Worm (Caenorhabditis elegans): ENCODE results near the gene F46C5.9.

The F46C5.9 gene

ce11 chrII:8814231-8814630 lies 3.7 kb upstream of the F46C5.9 start:
- TF ChIP-seq nhr-111 (GFP tag; optimal IDR thresholded peaks at IDR 0.05): no peak
- peak; percentile 94 for TF ChIP-seq nhr-28 (tag; optimal IDR thresholded peaks at IDR 0.05)
- peak; percentile 99 for TF ChIP-seq aha-1 (tag)
- TF ChIP-seq egl-43 (GFP tag; IDR thresholded peaks at IDR 0.05): no peak
- no peak for TF ChIP-seq saeg-2 (GFP tag; IDR thresholded peaks at IDR 0.05)

DNA sequence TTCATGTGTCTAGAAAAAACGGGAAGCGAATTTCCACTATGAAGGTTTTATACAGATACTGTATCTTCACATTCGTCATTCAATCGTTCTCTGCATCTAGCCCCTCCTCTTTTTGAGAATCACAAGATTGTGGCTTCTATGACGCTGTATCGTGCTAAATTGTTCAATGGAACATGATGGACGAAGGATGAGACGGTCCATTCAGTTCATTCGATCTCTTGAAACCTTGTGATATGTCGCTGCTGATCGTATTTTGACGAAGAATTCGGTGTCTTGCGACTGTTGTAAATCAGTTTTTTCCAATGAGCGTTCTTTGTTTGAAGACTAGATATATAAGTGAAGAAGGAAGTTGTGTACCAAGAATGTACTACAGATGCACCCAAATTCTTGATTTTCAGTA lies 3.1 kb upstream of the F46C5.9 start:
- peak; percentile 29 for TF ChIP-seq mes-2 (tag; optimal IDR thresholded peaks at IDR 0.05; ENCODE audit: poor library complexity, severe bottlenecking)
- TF ChIP-seq daf-8 (GFP tag; IDR thresholded peaks at IDR 0.05): no peak
- peak; percentile 7 to 50 for TF ChIP-seq lsy-2 (tag; optimal IDR thresholded peaks at IDR 0.05)
- TF ChIP-seq nhr-10 (tag; optimal IDR thresholded peaks at IDR 0.05): peak; percentile 86
- peak; percentile 18 for TF ChIP-seq nhr-11 (tag; optimal IDR thresholded peaks at IDR 0.05)
- TF ChIP-seq daf-12 (tag; optimal IDR thresholded peaks at IDR 0.05): no peak
- TF ChIP-seq nhr-48 (tag; optimal IDR thresholded peaks at IDR 0.05): peak; percentile 97
- TF ChIP-seq nhr-102 (tag; optimal IDR thresholded peaks at IDR 0.05): no peak
- TF ChIP-seq ceh-20 (GFP tag; IDR thresholded peaks at IDR 0.05): 0 out of 2 replicates have a peak, but pooled peaks have one; percentile 21
- no peak for TF ChIP-seq attf-4 (tag; optimal IDR thresholded peaks at IDR 0.05)
- no peak for TF ChIP-seq zfp-3 (GFP tag; conservative IDR thresholded peaks at IDR 0.05)
- TF ChIP-seq hlh-11 (tag; optimal IDR thresholded peaks at IDR 0.05): peak; percentile 88
- peak in 1 of 2 experiments; percentile 100 for TF ChIP-seq unc-62 (GFP tag; optimal IDR thresholded peaks at IDR 0.05 in 1 of 2)
- no peak for TF ChIP-seq unc-62 (tag; optimal IDR thresholded peaks at IDR 0.05)
- peak; percentile 40 for TF ChIP-seq cey-2 (tag; optimal IDR thresholded peaks at IDR 0.05; ENCODE audit: borderline replicate concordance, insufficient read depth)
- peak; percentile 92 for TF ChIP-seq aha-1 (tag)
- peak in 1 of 2 experiments; percentile 79 for TF ChIP-seq mdl-1 (tag; optimal IDR thresholded peaks at IDR 0.05)
- peak; percentile 90 for TF ChIP-seq nhr-28 (tag; optimal IDR thresholded peaks at IDR 0.05)
- peak; percentile 90 for TF ChIP-seq hlh-30 (tag; optimal IDR thresholded peaks at IDR 0.05; ENCODE audit: insufficient read depth)
- no peak for TF ChIP-seq nhr-76 (tag; optimal IDR thresholded peaks at IDR 0.05)

DNA sequence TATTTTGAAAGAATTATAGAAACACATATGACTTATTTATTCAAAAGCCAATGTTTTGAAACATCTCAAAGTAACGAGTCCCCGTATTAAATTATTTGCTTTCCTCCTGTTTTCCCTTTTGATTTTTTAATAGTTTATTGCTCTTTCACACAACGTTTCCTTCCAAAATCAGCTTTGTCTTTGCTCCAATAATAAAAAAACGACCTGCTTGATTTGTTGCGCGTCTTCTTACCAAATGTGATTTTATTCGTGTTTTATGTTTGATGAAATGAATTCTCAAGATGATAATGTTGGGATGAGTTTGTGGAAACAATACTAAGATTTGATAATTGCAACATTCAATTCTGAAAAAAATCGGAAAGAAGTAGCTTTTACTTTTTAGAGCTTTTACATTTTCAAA lies 1.8 kb upstream of the F46C5.9 start:
- TF ChIP-seq nhr-42 (GFP tag; IDR thresholded peaks at IDR 0.05) (no peak), ztf-7 (tag; optimal IDR thresholded peaks at IDR 0.05) (no peak), php-3 (GFP tag; IDR thresholded peaks at IDR 0.05) (no peak), lin-39 (tag; optimal IDR thresholded peaks at IDR 0.05) (no peak), zip-2 (tag; optimal IDR thresholded peaks at IDR 0.05) (no peak), arid-1 (GFP tag; conservative IDR thresholded peaks at IDR 0.05) (no peak), ZK337.2 (GFP tag; IDR thresholded peaks at IDR 0.05) (no peak), unc-62 (GFP tag; optimal IDR thresholded peaks at IDR 0.05 in 1 of 2) (peak in 1 of 2 experiments; percentile 91), unc-62 (tag; optimal IDR thresholded peaks at IDR 0.05) (no peak), zfp-2 (tag; optimal IDR thresholded peaks at IDR 0.05) (no peak), nhr-28 (tag; optimal IDR thresholded peaks at IDR 0.05) (peak; percentile 29), jun-1 (tag; optimal IDR thresholded peaks at IDR 0.05) (no peak), snpc-1.2 (GFP tag; IDR thresholded peaks at IDR 0.05) (0 out of 2 replicates have a peak, but pooled peaks have one; percentile 26), Y105C5A.15 (GFP tag; IDR thresholded peaks at IDR 0.05) (no peak), T26A8.4 (GFP tag; IDR thresholded peaks at IDR 0.05) (peak; percentile 12), D1046.2 (GFP tag; IDR thresholded peaks at IDR 0.05) (no peak), hif-1 (tag; optimal IDR thresholded peaks at IDR 0.05) (no peak), ztf-11 (tag; optimal IDR thresholded peaks at IDR 0.05) (no peak), lin-29 (GFP tag; IDR thresholded peaks at IDR 0.05) (no peak), snpc-4 (tag; optimal IDR thresholded peaks at IDR 0.05) (no peak), nhr-76 (tag; optimal IDR thresholded peaks at IDR 0.05) (no peak), dpl-1 (GFP tag; optimal IDR thresholded peaks at IDR 0.05) (no peak), sdz-12 (GFP tag; optimal IDR thresholded peaks at IDR 0.05) (no peak), unc-130 (GFP tag; optimal IDR thresholded peaks at IDR 0.05) (no peak)
